Worm (Caenorhabditis elegans): ENCODE results near the gene bath-30.

The bath-30 gene

ce11 chrII:3303582-3303981 is 42.6 kb downstream of the bath-30 start (continued):
- TF ChIP-seq lin-1 (GFP tag; IDR thresholded peaks at IDR 0.05) = no peak
- TF ChIP-seq nhr-11 (tag; optimal IDR thresholded peaks at IDR 0.05) = no peak
- no peak for TF ChIP-seq hif-1 (tag; optimal IDR thresholded peaks at IDR 0.05)
- TF ChIP-seq ctbp-1 (GFP tag; IDR thresholded peaks at IDR 0.05) = no peak
- no peak for TF ChIP-seq daf-19 (GFP tag; conservative IDR thresholded peaks at IDR 0.05)
- TF ChIP-seq daf-12 (tag; optimal IDR thresholded peaks at IDR 0.05) = no peak
- no peak for TF ChIP-seq Y105C5A.15 (GFP tag; IDR thresholded peaks at IDR 0.05)
- TF ChIP-seq pha-4 (GFP tag; IDR thresholded peaks at IDR 0.05) = no peak
- no peak for TF ChIP-seq pha-4 (tag; optimal IDR thresholded peaks at IDR 0.05)
- TF ChIP-seq lin-38 (GFP tag; IDR thresholded peaks at IDR 0.05) = no peak
- TF ChIP-seq ama-1 (optimal IDR thresholded peaks at IDR 0.05) = no peak
- TF ChIP-seq fos-1 (tag; optimal IDR thresholded peaks at IDR 0.05) = no peak

DNA sequence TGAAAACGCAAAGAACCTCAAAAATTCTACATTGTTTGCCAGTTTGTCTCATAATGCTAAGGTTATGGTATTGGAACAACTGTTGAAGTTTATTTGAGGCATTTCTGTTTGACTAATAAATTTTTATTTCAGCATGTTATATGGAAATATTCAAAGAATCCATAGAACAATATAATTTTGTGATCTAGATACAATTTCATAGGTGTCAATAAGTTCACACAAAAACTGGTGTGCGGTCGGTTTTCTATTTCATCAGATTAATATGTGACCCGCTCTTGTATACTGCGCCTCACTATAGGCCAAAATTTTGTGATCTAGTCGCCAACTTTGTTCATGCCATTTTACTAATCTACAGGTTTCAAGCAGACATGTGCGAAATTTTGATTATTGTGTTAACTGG is 46.7 kb downstream of the bath-30 start, which contains the start of gene btb-22:
TSS of gene btb-22 (plus strand) at position 301 of the 400 bp plus-strand sequence.
- TF ChIP-seq daf-19 (GFP tag; conservative IDR thresholded peaks at IDR 0.05) = no peak
- TF ChIP-seq mep-1 (tag; optimal IDR thresholded peaks at IDR 0.05) = no peak
- TF ChIP-seq R02D3.7 (tag; optimal IDR thresholded peaks at IDR 0.05) = no peak
- TF ChIP-seq F37D6.2 (tag; optimal IDR thresholded peaks at IDR 0.05) = no peak

ce11 chrII:3297914-3298313 is 48.3 kb downstream of the bath-30 start, which contains the start of gene btb-18:
Gene btb-18 (plus strand): TSS chrII:3298214.
- peak; percentile 39 for TF ChIP-seq dve-1 (tag; optimal IDR thresholded peaks at IDR 0.05; ENCODE audit: insufficient read depth)
- no peak for TF ChIP-seq daf-16 (GFP tag; optimal IDR thresholded peaks at IDR 0.05)
- peak; percentile 50 for TF ChIP-seq daf-16 (tag; optimal IDR thresholded peaks at IDR 0.05)
- no peak for TF ChIP-seq spr-3 (GFP tag; optimal IDR thresholded peaks at IDR 0.05)
- no peak for TF ChIP-seq Y5F2A.4 (GFP tag; optimal IDR thresholded peaks at IDR 0.05)
- no peak for TF ChIP-seq lin-15B (tag; optimal IDR thresholded peaks at IDR 0.05)
- TF ChIP-seq R02D3.7 (tag; optimal IDR thresholded peaks at IDR 0.05) = no peak
- no peak for TF ChIP-seq ztf-7 (tag; optimal IDR thresholded peaks at IDR 0.05)

DNA sequence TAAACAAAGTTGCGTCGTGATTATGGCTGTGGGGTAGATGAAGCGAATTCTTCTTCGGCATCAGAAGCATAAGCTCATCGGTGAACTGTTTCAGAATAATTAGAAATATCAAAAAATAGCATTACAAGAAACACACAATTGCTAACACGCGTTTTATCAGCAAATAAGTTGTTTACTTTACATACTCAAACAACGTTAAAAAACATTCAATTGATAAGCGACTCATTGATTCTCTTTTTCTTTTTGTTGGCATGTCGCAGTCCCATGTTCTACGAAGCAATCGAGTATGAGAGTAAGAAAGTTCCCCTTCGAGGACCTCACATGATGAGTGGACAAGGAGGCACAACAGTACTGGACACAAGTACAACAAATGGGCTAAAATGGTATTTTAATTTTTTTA is 49.5 kb downstream of the bath-30 start, which contains the start of gene btb-16:
TSS of gene btb-16 (plus strand) at position 240 of the 400 bp plus-strand sequence.
- TF ChIP-seq mxl-2 (GFP tag; conservative IDR thresholded peaks at IDR 0.05) (no peak), R02D3.7 (tag; optimal IDR thresholded peaks at IDR 0.05) (no peak), dmd-6 (GFP tag; IDR thresholded peaks at IDR 0.05) (0 out of 2 replicates have a peak, but pooled peaks have one; percentile 13), hlh-30 (tag; optimal IDR thresholded peaks at IDR 0.05; ENCODE audit: insufficient read depth) (peak; percentile 26), daf-16 (GFP tag; optimal IDR thresholded peaks at IDR 0.05) (no peak), daf-16 (tag; optimal IDR thresholded peaks at IDR 0.05) (peak; percentile 91), dve-1 (tag; optimal IDR thresholded peaks at IDR 0.05; ENCODE audit: insufficient read depth) (peak; percentile 40), nhr-28 (tag; optimal IDR thresholded peaks at IDR 0.05) (peak; percentile 36), pqm-1 (tag; optimal IDR thresholded peaks at IDR 0.05) (peak; percentile 1), hlh-11 (tag; optimal IDR thresholded peaks at IDR 0.05) (peak; percentile 9)

Data from whole organism, L4 larva.